Worm (Caenorhabditis elegans) whole organism, L2 larva: Measurements from ENCODE around the gene B0303.4.

ENCODE experiments used
- alr-1 ChIP-seq: fragments of 150-350 bp; optimal IDR thresholded peaks from 2 replicates; lab custom pipeline; 2014; ENCODE audit warnings: missing biosample characterization, missing genetic modification characterization
- aly-2 ChIP-seq: fragments of 150-350 bp; optimal IDR thresholded peaks from 2 replicates; lab custom pipeline; 2014; ENCODE audit warnings: missing biosample characterization, missing genetic modification characterization
- ama-1 ChIP-seq: fragments of 150-350 bp; optimal IDR thresholded peaks from 2 replicates; lab custom pipeline; 2018; ENCODE audit warnings: inconsistent platforms
- fos-1 ChIP-seq: fragments of 150-350 bp; optimal IDR thresholded peaks from 2 replicates; lab custom pipeline; 2014; ENCODE audit warnings: missing biosample characterization, missing genetic modification characterization
- gmeb-1 ChIP-seq: fragments of 150-350 bp; optimal IDR thresholded peaks from 2 replicates; lab custom pipeline; 2014; ENCODE audit warnings: missing biosample characterization, missing genetic modification characterization
- nhr-12 ChIP-seq: fragments of 150-350 bp; optimal IDR thresholded peaks from 2 replicates; lab custom pipeline; 2014; ENCODE audit warnings: missing biosample characterization, missing genetic modification characterization
- nhr-237 ChIP-seq: fragments of 150-350 bp; optimal IDR thresholded peaks from 2 replicates; lab custom pipeline; 2014; ENCODE audit warnings: missing biosample characterization, missing genetic modification characterization
- unc-62 ChIP-seq: fragments of 150-350 bp; optimal IDR thresholded peaks from 2 replicates; lab custom pipeline; 2014; ENCODE audit warnings: missing biosample characterization, missing genetic modification reagents, missing genetic modification characterization
- zag-1 ChIP-seq: fragments of 150-350 bp; optimal IDR thresholded peaks from 2 replicates; lab custom pipeline; 2014; ENCODE audit warnings: missing biosample characterization, missing genetic modification characterization

ce11 chrIII:8693322-8693721, 3.7 kb downstream of the B0303.4 start, which contains the start of gene B0303.7:
- TF ChIP-seq nhr-12 (tag; lab: Kevin White, UChicago) (no peak), fos-1 (tag; lab: Kevin White, UChicago) (no peak), alr-1 (no peak), zag-1 (tag; lab: Kevin White, UChicago) (no peak), aly-2 (tag; lab: Kevin White, UChicago) (no peak), unc-62 (GFP tag; lab: Kevin White, UChicago) (no peak), nhr-237 (tag; lab: Kevin White, UChicago) (no peak), ama-1 (no peak), gmeb-1 (tag; lab: Kevin White, UChicago) (no peak)
